Fruit fly (Drosophila melanogaster) whole organism, embryonic: Measurements from ENCODE around the gene sna.

Experiments
- Blimp-1 ChIP-seq: fragments of 200-800 bp; sonication (Bioruptor generic); optimal IDR thresholded peaks from 3 replicates; lab custom pipeline; 2018; ENCODE audit warnings: missing biosample characterization, missing genetic modification characterization, mild to moderate bottlenecking, moderate library complexity, missing genetic modification reagents
- CG10979 ChIP-seq: fragments of 200-800 bp; sonication (Bioruptor generic); optimal IDR thresholded peaks from 2 replicates; lab custom pipeline; 2018; ENCODE audit warnings: missing biosample characterization, mild to moderate bottlenecking, missing genetic modification characterization, moderate library complexity
- CG11504 ChIP-seq: fragments of 200-800 bp; sonication (Bioruptor generic); optimal IDR thresholded peaks from 3 replicates; lab custom pipeline; 2019; ENCODE audit warnings: missing biosample characterization, mild to moderate bottlenecking, missing genetic modification characterization, moderate library complexity
- CG12769 ChIP-seq: fragments of 200-800 bp; sonication (Bioruptor generic); optimal IDR thresholded peaks from 2 replicates; lab custom pipeline; 2019; ENCODE audit warnings: missing biosample characterization, mild to moderate bottlenecking, missing genetic modification characterization, moderate library complexity
- CG14710 ChIP-seq: fragments of 200-800 bp; sonication (Bioruptor generic); optimal IDR thresholded peaks from 3 replicates; lab custom pipeline; 2019; ENCODE audit warnings: missing biosample characterization, mild to moderate bottlenecking, missing genetic modification characterization, moderate library complexity
- CG15696 ChIP-seq: fragments of 200-800 bp; sonication (Bioruptor generic); optimal IDR thresholded peaks from 2 replicates; lab custom pipeline; 2019; ENCODE audit warnings: missing biosample characterization, mild to moderate bottlenecking, missing genetic modification characterization, moderate library complexity
- CG17361 ChIP-seq: fragments of 200-800 bp; sonication (Bioruptor generic); IDR thresholded peaks from 3 replicates; pipeline ENCODE4 v1.3.6; 2022; ENCODE audit warnings: missing biosample characterization, missing genetic modification characterization
- CG17829 ChIP-seq: fragments of 200-800 bp; optimal IDR thresholded peaks from 2 replicates; lab custom pipeline; 2019; ENCODE audit warnings: missing biosample characterization, mild to moderate bottlenecking, missing genetic modification characterization, moderate library complexity
- CG18262 ChIP-seq: fragments of 200-800 bp; optimal IDR thresholded peaks from 3 replicates; lab custom pipeline; 2019; ENCODE audit warnings: missing biosample characterization, mild to moderate bottlenecking, missing genetic modification characterization, moderate library complexity
- CG2712 ChIP-seq: fragments of 200-800 bp; optimal IDR thresholded peaks from 3 replicates; lab custom pipeline; 2019; ENCODE audit warnings: missing biosample characterization, mild to moderate bottlenecking, missing genetic modification characterization, moderate library complexity
- CG31441 ChIP-seq: fragments of 200-800 bp; sonication (Bioruptor generic); IDR thresholded peaks from 2 replicates; pipeline ENCODE4 v1.3.6; 2022; ENCODE audit warnings: missing biosample characterization, missing genetic modification characterization
- CG4404 ChIP-seq: fragments of 200-800 bp; sonication (Bioruptor generic); IDR thresholded peaks from 2 replicates; pipeline ENCODE4 v1.3.6; 2022; ENCODE audit warnings: missing biosample characterization, missing genetic modification characterization
- CG6813 ChIP-seq: fragments of 200-800 bp; sonication (Bioruptor generic); optimal IDR thresholded peaks from 2 replicates; lab custom pipeline; 2017; ENCODE audit warnings: missing biosample characterization, missing genetic modification characterization, mild to moderate bottlenecking, moderate library complexity, missing genetic modification reagents
- CG9876 ChIP-seq: fragments of 200-800 bp; sonication (Bioruptor generic); optimal IDR thresholded peaks from 2 replicates; lab custom pipeline; 2016; ENCODE audit warnings: missing biosample characterization, missing genetic modification characterization
- CoRest ChIP-seq: fragments of 200-800 bp; sonication (Bioruptor generic); optimal IDR thresholded peaks from 3 replicates; lab custom pipeline; 2018; ENCODE audit warnings: missing biosample characterization, mild to moderate bottlenecking, missing genetic modification characterization, moderate library complexity
- CrebB ChIP-seq: fragments of 200-800 bp; sonication (Bioruptor generic); optimal IDR thresholded peaks from 3 replicates; lab custom pipeline; 2018; ENCODE audit warnings: missing biosample characterization, mild to moderate bottlenecking, missing genetic modification characterization
- D19A ChIP-seq: fragments of 200-800 bp; optimal IDR thresholded peaks from 3 replicates; lab custom pipeline; 2019; ENCODE audit warnings: missing biosample characterization, mild to moderate bottlenecking, missing genetic modification characterization, moderate library complexity
- D19B ChIP-seq: fragments of 200-800 bp; sonication (Bioruptor generic); optimal IDR thresholded peaks from 2 replicates; lab custom pipeline; 2017; ENCODE audit warnings: missing biosample characterization, mild to moderate bottlenecking, missing genetic modification characterization
- Ets65A ChIP-seq: fragments of 200-800 bp; sonication (Bioruptor generic); peaks from one replicate; lab custom pipeline; 2016; ENCODE audit warnings: missing biosample characterization, missing genetic modification characterization
- Gug ChIP-seq: fragments of 200-800 bp; sonication (Bioruptor generic); IDR thresholded peaks from 4 replicates; pipeline ENCODE4 v1.3.6; 2022; ENCODE audit warnings: missing biosample characterization, missing genetic modification characterization
- H15 ChIP-seq: fragments of 200-800 bp; sonication (Bioruptor generic); IDR thresholded peaks from 3 replicates; pipeline ENCODE4 v1.3.6; 2022; ENCODE audit warnings: missing biosample characterization, missing genetic modification characterization
- Trl ChIP-seq, 3 experiments: fragments of >200 bp in 2 of 3; fragments of 200-800 bp in 1 of 3; sonication (Bioruptor generic) in 1 of 3; optimal IDR thresholded peaks; 2 replicates in 1 of 3; 3 replicates in 2 of 3; lab custom pipeline; 2016 to 2017; ENCODE audit warnings: missing biosample characterization in 1 of 3, missing genetic modification characterization in 1 of 3
- Xrp1 ChIP-seq: fragments of 200-800 bp; sonication (Bioruptor generic); IDR thresholded peaks from 2 replicates; pipeline ENCODE4 v1.3.6; 2022; ENCODE audit warnings: missing biosample characterization, missing genetic modification characterization
- bowl ChIP-seq: fragments of 200-800 bp; sonication (Bioruptor generic); IDR thresholded peaks from 2 replicates; pipeline ENCODE4 v1.3.6; 2022; ENCODE audit warnings: missing biosample characterization, missing genetic modification characterization
- caup ChIP-seq: fragments of 200-800 bp; sonication (Bioruptor generic); optimal IDR thresholded peaks from 3 replicates; lab custom pipeline; 2017; ENCODE audit warnings: missing biosample characterization, mild to moderate bottlenecking, missing genetic modification characterization, moderate library complexity; ENCODE audit not compliant: severe bottlenecking
- dmrt11E ChIP-seq: fragments of 200-800 bp; sonication (Bioruptor generic); optimal IDR thresholded peaks from 3 replicates; lab custom pipeline; 2018; ENCODE audit warnings: missing biosample characterization, mild to moderate bottlenecking, missing genetic modification characterization, moderate library complexity
- en ChIP-seq: fragments of 200-800 bp; sonication (Bioruptor generic); optimal IDR thresholded peaks from 2 replicates; lab custom pipeline; 2016; ENCODE audit warnings: missing biosample characterization, missing genetic modification characterization
- exex ChIP-seq: fragments of 200-800 bp; sonication (Bioruptor generic); optimal IDR thresholded peaks from 4 replicates; lab custom pipeline; 2018; ENCODE audit warnings: missing biosample characterization, mild to moderate bottlenecking, missing genetic modification characterization, moderate library complexity
- fd96Cb ChIP-seq: fragments of 200-800 bp; sonication (Bioruptor generic); optimal IDR thresholded peaks from 2 replicates; lab custom pipeline; 2018; ENCODE audit warnings: missing biosample characterization, mild to moderate bottlenecking, missing genetic modification characterization, moderate library complexity
- gem ChIP-seq: fragments of 200-800 bp; sonication (Bioruptor generic); optimal IDR thresholded peaks from 2 replicates; lab custom pipeline; 2019; ENCODE audit warnings: missing biosample characterization, mild to moderate bottlenecking, missing genetic modification characterization, moderate library complexity
- gt ChIP-seq: fragments of 200-800 bp; sonication (Bioruptor generic); IDR thresholded peaks from 2 replicates; pipeline ENCODE4 v1.3.6; 2022; ENCODE audit warnings: missing biosample characterization, missing genetic modification characterization
- kah ChIP-seq: fragments of 200-800 bp; sonication (Bioruptor generic); optimal IDR thresholded peaks from 2 replicates; lab custom pipeline; 2018; ENCODE audit warnings: missing biosample characterization, mild to moderate bottlenecking, missing genetic modification characterization
- kni ChIP-seq: fragments of 200-800 bp; sonication (Bioruptor generic); optimal IDR thresholded peaks from 3 replicates; lab custom pipeline; 2017; ENCODE audit warnings: mild to moderate bottlenecking, missing biosample characterization, missing genetic modification reagents, missing genetic modification characterization
- lbe ChIP-seq: fragments of 200-800 bp; sonication (Bioruptor generic); optimal IDR thresholded peaks from 2 replicates; lab custom pipeline; 2016; ENCODE audit warnings: missing biosample characterization, mild to moderate bottlenecking, missing genetic modification characterization
- lilli ChIP-seq: fragments of 200-800 bp; sonication (Bioruptor generic); optimal IDR thresholded peaks from 3 replicates; lab custom pipeline; 2016; ENCODE audit warnings: missing biosample characterization, missing genetic modification characterization
- phol ChIP-seq: fragments of 200-800 bp; sonication (Bioruptor generic); optimal IDR thresholded peaks from 3 replicates; lab custom pipeline; 2018; ENCODE audit warnings: missing biosample characterization, mild to moderate bottlenecking, missing genetic modification characterization, moderate library complexity
- pnt ChIP-seq: fragments of 200-800 bp; sonication (Bioruptor generic); optimal IDR thresholded peaks from 3 replicates; lab custom pipeline; 2016; ENCODE audit warnings: missing biosample characterization, missing genetic modification characterization
- row ChIP-seq: fragments of 200-800 bp; sonication (Bioruptor generic); IDR thresholded peaks from 3 replicates; pipeline ENCODE4 v1.3.6; 2022; ENCODE audit warnings: missing biosample characterization, missing genetic modification characterization
- run ChIP-seq: fragments of 200-800 bp; sonication (Bioruptor generic); optimal IDR thresholded peaks from 3 replicates; lab custom pipeline; 2018; ENCODE audit warnings: missing biosample characterization, mild to moderate bottlenecking, missing genetic modification characterization
- sc ChIP-seq, 3 experiments: fragments of >200 bp in 2 of 3; fragments of 200-800 bp in 1 of 3; sonication (Bioruptor generic) in 1 of 3; optimal IDR thresholded peaks; 2 replicates in 2 of 3; 3 replicates in 1 of 3; lab custom pipeline; 2017; ENCODE audit warnings: mild to moderate bottlenecking in 1 of 3, missing biosample characterization in 1 of 3, missing genetic modification characterization in 1 of 3, missing genetic modification reagents in 1 of 3
- sens ChIP-seq: fragments of 200-800 bp; sonication (Bioruptor generic); peaks from one replicate; lab custom pipeline; 2016; ENCODE audit warnings: missing biosample characterization, missing genetic modification characterization
- zen ChIP-seq: fragments of 200-800 bp; sonication (Bioruptor generic); optimal IDR thresholded peaks from 3 replicates; lab custom pipeline; 2018; ENCODE audit warnings: missing biosample characterization, mild to moderate bottlenecking, missing genetic modification characterization, moderate library complexity

sna gene

dm6 chr2L:15463515-15463914, 14.5 kb downstream of the sna start:
- TF ChIP-seq row (peak; percentile 27; the same call in 1 of the 3 replicates), phol (tag; lab: Kevin White, UChicago) (peak; percentile 25), CG17829 (peak; percentile 19), D19B (GFP tag; lab: Kevin White, UChicago) (no peak), Blimp-1 (GFP tag; lab: Kevin White, UChicago) (peak; percentile 29), CG11504 (tag; lab: Kevin White, UChicago) (peak; percentile 20), H15 (GFP tag; lab: Robert Waterston, UW) (no peak), fd96Cb (tag; lab: Kevin White, UChicago) (peak; percentile 3), kah (GFP tag; lab: Kevin White, UChicago) (no peak), CG4404 (GFP tag; lab: Robert Waterston, UW) (no peak; the same call in 1 of the 2 replicates), Xrp1 (GFP tag; lab: Robert Waterston, UW) (peak; percentile 45), CrebB (tag; lab: Kevin White, UChicago) (no peak), en (GFP tag; lab: Kevin White, UChicago) (no peak), CG18262 (tag; lab: Kevin White, UChicago) (peak; percentile 34), CG15696 (tag; lab: Kevin White, UChicago) (peak; percentile 17), Gug (GFP tag; lab: Robert Waterston, UW) (no peak), zen (peak; percentile 9), Trl (optimal IDR thresholded peaks at IDR 0.05; lab: Kevin White, UChicago) (no peak), Trl (GFP tag; optimal IDR thresholded peaks at IDR 0.05; lab: Kevin White, UChicago) (no peak), gem (tag; lab: Kevin White, UChicago) (peak; percentile 2), CG10979 (tag; lab: Kevin White, UChicago) (peak; percentile 35), CG2712 (tag; lab: Kevin White, UChicago) (peak; percentile 46), CG6813 (GFP tag; lab: Kevin White, UChicago) (no peak), CG9876 (GFP tag; lab: Kevin White, UChicago) (no peak), lilli (GFP tag; lab: Kevin White, UChicago) (no peak), CG17361 (0 out of 3 replicates have a peak, but pooled peaks have one; percentile 23), sc (optimal IDR thresholded peaks at IDR 0.05; lab: Kevin White, UChicago) (no peak), sc (GFP tag; optimal IDR thresholded peaks at IDR 0.05; lab: Kevin White, UChicago) (no peak), CoRest (tag; lab: Kevin White, UChicago) (peak; percentile 12), dmrt11E (peak; percentile 29), run (no peak), bowl (GFP tag; lab: Robert Waterston, UW) (no peak), lbe (GFP tag; lab: Kevin White, UChicago) (peak; percentile 25), gt (GFP tag; lab: Robert Waterston, UW) (no peak), CG14710 (tag; lab: Kevin White, UChicago) (peak; percentile 16), D19A (peak; percentile 17), CG31441 (GFP tag; lab: Robert Waterston, UW) (peak; percentile 20; the same call in 1 of the 2 replicates), CG12769 (no peak), kni (GFP tag; lab: Kevin White, UChicago) (no peak), caup (no peak), exex (tag; lab: Kevin White, UChicago) (no peak)
- TF ChIP-seq, all 482 proteins: peak for 20

- TF ChIP-seq Ets65A (GFP tag; lab: Kevin White, UChicago) = peak; percentile 7
- TF ChIP-seq pnt = no peak
- peak; percentile 47 for TF ChIP-seq sens (GFP tag; lab: Kevin White, UChicago)
These were observed 15.1 kb downstream of the sna start for dm6 chr2L:15462998-15463397.
